Worm (Caenorhabditis elegans) whole organism, mixed stage, embryonic: ENCODE measurements around the gene tmbi-4.

ENCODE experiments used
- blmp-1 ChIP-seq: fragments of 150-350 bp; optimal IDR thresholded peaks from 2 replicates; lab custom pipeline; 2014; ENCODE audit warnings: missing biosample characterization, missing genetic modification characterization
- elt-3 ChIP-seq: fragments of 150-350 bp; optimal IDR thresholded peaks from 2 replicates; lab custom pipeline; 2014; ENCODE audit warnings: missing biosample characterization, missing genetic modification characterization
- ham-2 ChIP-seq: fragments of 200-800 bp; sonication (Bioruptor generic); optimal IDR thresholded peaks from 2 replicates; lab custom pipeline; 2018; ENCODE audit warnings: mild to moderate bottlenecking, missing genetic modification characterization, missing compliant biosample characterization
- nhr-12 ChIP-seq: fragments of 150-350 bp; optimal IDR thresholded peaks from 2 replicates; lab custom pipeline; 2014; ENCODE audit warnings: missing biosample characterization, missing genetic modification characterization
- nhr-237 ChIP-seq: fragments of 150-350 bp; optimal IDR thresholded peaks from 2 replicates; lab custom pipeline; 2014; ENCODE audit warnings: missing biosample characterization, missing genetic modification characterization
- pha-4 ChIP-seq: fragments of 150-350 bp; optimal IDR thresholded peaks from 2 replicates; lab custom pipeline; 2018; ENCODE audit warnings: missing biosample characterization, missing genetic modification reagents, missing genetic modification characterization
- sem-2 ChIP-seq: fragments of 200-800 bp; sonication (Bioruptor generic); optimal IDR thresholded peaks from 2 replicates; lab custom pipeline; 2018; ENCODE audit warnings: mild to moderate bottlenecking, missing genetic modification characterization, missing compliant biosample characterization
- snpc-4 ChIP-seq: fragments of 150-350 bp; optimal IDR thresholded peaks from 2 replicates; lab custom pipeline; 2014; ENCODE audit warnings: missing biosample characterization, missing genetic modification characterization
- sptf-1 ChIP-seq: sonication (generic microtip); optimal IDR thresholded peaks from 2 replicates; lab custom pipeline; 2017; ENCODE audit warnings: mild to moderate bottlenecking, missing genetic modification characterization, moderate library complexity, missing compliant biosample characterization

DNA sequence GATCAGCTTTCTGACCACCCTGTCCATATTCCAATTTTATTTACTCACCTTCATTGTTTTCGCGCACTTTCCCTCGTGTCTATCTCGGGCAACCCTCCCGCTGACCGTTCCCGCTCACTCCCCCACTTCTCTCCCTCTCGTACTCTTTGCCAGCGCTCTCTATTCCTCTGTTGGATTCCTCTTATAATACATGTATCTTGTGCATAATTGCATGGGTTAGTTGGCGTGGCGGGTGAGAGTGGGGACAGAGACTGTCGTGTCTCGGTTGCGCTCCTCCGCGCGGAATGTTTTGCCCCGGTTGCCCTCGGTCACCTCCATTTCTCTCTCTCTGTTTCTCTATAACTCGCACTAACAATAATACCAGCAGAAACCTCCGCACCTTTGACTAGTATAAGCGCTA lies 48.3 kb upstream of the tmbi-4 start:
- TF ChIP-seq sptf-1 (tag; lab: Kevin White, UChicago): peak; percentile 62
- TF ChIP-seq nhr-12 (tag; lab: Kevin White, UChicago): no peak
- no peak for TF ChIP-seq snpc-4 (tag; lab: Kevin White, UChicago)
- peak; percentile 58 for TF ChIP-seq blmp-1
- no peak for TF ChIP-seq elt-3 (tag; lab: Kevin White, UChicago)
- peak; percentile 77 for TF ChIP-seq pha-4 (tag; lab: Kevin White, UChicago)
- TF ChIP-seq ham-2 (GFP tag; lab: Kevin White, UChicago): peak; percentile 84
- no peak for TF ChIP-seq sem-2 (GFP tag; lab: Kevin White, UChicago)
- peak; percentile 8 for TF ChIP-seq nhr-237 (tag; lab: Kevin White, UChicago)
